Fruit fly (Drosophila melanogaster): ENCODE results near the gene CG31441.
A peak's percentile ranks its signal among the peaks of the same experiment; 100 is the strongest.

The CG31441 gene

DNA sequence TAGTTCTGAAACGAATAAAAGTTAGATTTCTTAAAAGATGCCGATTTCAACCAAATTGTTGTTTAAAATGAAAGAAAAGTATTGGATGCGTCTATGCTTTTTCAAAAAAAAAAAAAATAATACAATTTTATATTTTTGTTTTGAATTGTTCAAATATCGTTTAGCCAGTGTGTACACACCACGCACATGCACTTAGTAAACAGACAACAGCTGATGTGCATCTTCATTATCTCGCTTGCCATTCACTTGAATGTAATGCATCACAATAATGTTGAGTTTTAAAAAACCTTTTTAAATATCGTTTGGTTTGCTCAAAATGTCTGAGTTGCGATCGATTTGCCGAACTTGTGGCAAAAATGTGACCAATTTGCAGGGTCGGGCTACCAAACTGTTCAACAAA, at the start of gene CG31441 (continued):
- TF ChIP-seq Lhr (GFP tag; optimal IDR thresholded peaks at IDR 0.05) (peak; percentile 6), knrl (GFP tag; IDR thresholded peaks at IDR 0.05; ENCODE audit: partially characterized antibody) (peak; percentile 38; the same call in 1 of the 3 replicates), CG14710 (tag; optimal IDR thresholded peaks at IDR 0.05) (peak; percentile 99), CG17385 (GFP tag; optimal IDR thresholded peaks at IDR 0.05) (peak; percentile 52), E2f2 (GFP tag; IDR thresholded peaks at IDR 0.05) (peak; percentile 81), vvl (GFP tag; IDR thresholded peaks at IDR 0.05) (0 out of 2 replicates have a peak, but pooled peaks have one; percentile 10), Doc3 (GFP tag; IDR thresholded peaks at IDR 0.05; ENCODE audit: partially characterized antibody) (peak; percentile 56; the same call in 1 of the 3 replicates), CG2712 (tag; optimal IDR thresholded peaks at IDR 0.05) (peak; percentile 3), sr (GFP tag; IDR thresholded peaks at IDR 0.05) (no peak), hbn (GFP tag; IDR thresholded peaks at IDR 0.05; ENCODE audit: partially characterized antibody) (peak; percentile 63), CG1603 (tag; optimal IDR thresholded peaks at IDR 0.05) (peak; percentile 34), amos (GFP tag; IDR thresholded peaks at IDR 0.05; ENCODE audit: partially characterized antibody) (peak; percentile 32; the same call in 1 of the 2 replicates), pzg (GFP tag; optimal IDR thresholded peaks at IDR 0.05) (peak; percentile 49)

DNA sequence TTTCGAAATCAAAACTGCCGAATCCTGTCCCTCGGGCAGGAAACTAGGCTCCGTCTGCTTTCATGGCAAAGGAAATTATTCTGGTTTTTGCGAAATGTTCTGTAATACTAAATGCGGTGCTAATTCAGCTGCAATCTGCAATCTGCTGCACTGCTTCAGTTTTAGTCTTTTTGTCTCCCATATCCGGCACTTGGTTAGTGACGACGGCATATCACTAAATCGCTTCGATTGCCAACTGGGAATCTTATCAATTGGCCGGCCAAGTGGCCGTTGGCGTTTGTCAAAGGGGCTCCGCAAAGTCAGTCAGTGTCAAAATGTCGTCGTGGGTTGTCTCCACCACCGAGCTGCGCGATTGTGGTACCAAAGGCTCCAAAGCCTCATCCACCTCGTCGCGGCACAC, 40.3 kb upstream of the CG31441 start, which contains the start of gene CG18577:
Gene CG18577, plus strand, starts transcription at position 301 of the 400 bp plus-strand sequence.
- peak; percentile 41 for TF ChIP-seq Hey (tag; optimal IDR thresholded peaks at IDR 0.05)
- TF ChIP-seq CG11456 (GFP tag; IDR thresholded peaks at IDR 0.05), result 0 out of 3 replicates have a peak, but pooled peaks have one; percentile 5
- TF ChIP-seq Med (GFP tag), result peak; percentile 87
- peak; percentile 18; the same call in 1 of the 2 replicates for TF ChIP-seq GATAe (GFP tag; conservative IDR thresholded peaks at IDR 0.05)
- peak; percentile 55 for TF ChIP-seq Meics (GFP tag; optimal IDR thresholded peaks at IDR 0.05)
- TF ChIP-seq CG8359 (GFP tag; optimal IDR thresholded peaks at IDR 0.05; ENCODE audit: borderline replicate concordance), result no peak

DNA sequence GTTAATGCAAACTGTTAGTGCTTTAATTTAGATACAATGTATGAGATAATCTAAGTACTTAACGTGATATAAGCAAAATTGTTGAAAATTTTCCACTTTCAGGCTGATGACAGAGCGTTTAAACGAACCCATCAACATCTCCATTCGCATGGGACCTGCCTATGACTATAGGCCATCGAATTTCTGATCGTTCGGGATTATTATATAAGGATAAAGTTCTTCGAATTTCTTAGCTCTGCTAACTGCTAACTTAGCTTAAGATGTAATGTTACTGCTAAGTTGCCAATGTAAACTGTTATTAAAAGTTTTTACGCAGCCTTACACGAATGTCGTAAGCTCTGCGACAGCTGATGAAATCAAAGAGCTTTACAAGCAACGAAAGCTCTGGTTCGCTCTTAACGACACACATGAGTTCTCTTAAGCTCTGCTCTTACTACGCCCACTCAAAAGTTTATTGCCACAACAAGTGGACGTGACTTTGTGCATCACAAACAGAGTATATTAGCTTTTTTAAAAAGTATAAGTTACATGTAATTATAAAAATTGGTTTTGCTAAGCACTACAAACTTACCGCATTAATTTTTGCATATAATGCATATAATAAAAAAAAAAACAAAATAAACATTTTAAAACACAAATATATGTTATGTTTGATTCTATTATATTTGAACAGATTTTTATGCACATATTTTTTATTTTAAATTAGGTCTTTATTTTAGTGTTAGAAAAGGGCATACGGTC, 39.3 kb upstream of the CG31441 start:
- no peak for TF ChIP-seq HLH4C (GFP tag; IDR thresholded peaks at IDR 0.05; ENCODE audit: partially characterized antibody)
- TF ChIP-seq Fer2 (tag; optimal IDR thresholded peaks at IDR 0.05), result peak; percentile 97
- peak; percentile 98 for TF ChIP-seq CG14441 (GFP tag; IDR thresholded peaks at IDR 0.05)
- TF ChIP-seq CG11247 (GFP tag; IDR thresholded peaks at IDR 0.05), result peak; percentile 97
- TF ChIP-seq tna (GFP tag; IDR thresholded peaks at IDR 0.05; ENCODE audit: partially characterized antibody), result no peak
- no peak for TF ChIP-seq hkb (optimal IDR thresholded peaks at IDR 0.05)
- peak; percentile 98 for TF ChIP-seq hkb (GFP tag; IDR thresholded peaks at IDR 0.05)
- TF ChIP-seq CG17568 (GFP tag; optimal IDR thresholded peaks at IDR 0.05), result peak; percentile 91
- peak; percentile 90 for TF ChIP-seq CG15514 (GFP tag; optimal IDR thresholded peaks at IDR 0.05)
- TF ChIP-seq Rfx (GFP tag; IDR thresholded peaks at IDR 0.05), result peak; percentile 98
- peak; percentile 99 for TF ChIP-seq Sox102F (GFP tag; optimal IDR thresholded peaks at IDR 0.05)
- no peak for TF ChIP-seq Opbp (GFP tag; IDR thresholded peaks at IDR 0.05; ENCODE audit: partially characterized antibody)
- TF ChIP-seq CG10979 (tag; optimal IDR thresholded peaks at IDR 0.05), result peak; percentile 99
- peak; percentile 88 for TF ChIP-seq Adf1 (GFP tag; IDR thresholded peaks at IDR 0.05)
- peak; percentile 98 for TF ChIP-seq CG11093 (GFP tag; IDR thresholded peaks at IDR 0.05)
- TF ChIP-seq pzg (GFP tag; optimal IDR thresholded peaks at IDR 0.05), result peak; percentile 4
- TF ChIP-seq ewg (GFP tag; optimal IDR thresholded peaks at IDR 0.05), result peak; percentile 97
- TF ChIP-seq sima (GFP tag; optimal IDR thresholded peaks at IDR 0.05), result no peak
- TF ChIP-seq CTCF (GFP tag; optimal IDR thresholded peaks at IDR 0.05), result peak; percentile 67
- no peak for TF ChIP-seq sc (optimal IDR thresholded peaks at IDR 0.05)
- peak; percentile 97 for TF ChIP-seq sc (GFP tag; optimal IDR thresholded peaks at IDR 0.05)
- peak; percentile 97 for TF ChIP-seq CG1529 (GFP tag; optimal IDR thresholded peaks at IDR 0.05)
- TF ChIP-seq z (GFP tag; IDR thresholded peaks at IDR 0.05), result 0 out of 3 replicates have a peak, but pooled peaks have one; percentile 35
- TF ChIP-seq nom (GFP tag; optimal IDR thresholded peaks at IDR 0.05), result peak; percentile 89
- peak; percentile 19 for TF ChIP-seq MESR4 (GFP tag; optimal IDR thresholded peaks at IDR 0.05)
- peak in 1 of 3 experiments; percentile 99 for TF ChIP-seq Stat92E (GFP tag; optimal IDR thresholded peaks at IDR 0.05)
- peak; percentile 95 for TF ChIP-seq onecut (GFP tag; IDR thresholded peaks at IDR 0.05)
- peak; percentile 81 for TF ChIP-seq CG1647 (GFP tag; optimal IDR thresholded peaks at IDR 0.05)

Data from whole organism, embryonic.